Fruit fly (Drosophila melanogaster): Measurements from ENCODE around the gene Ccn.

DNA sequence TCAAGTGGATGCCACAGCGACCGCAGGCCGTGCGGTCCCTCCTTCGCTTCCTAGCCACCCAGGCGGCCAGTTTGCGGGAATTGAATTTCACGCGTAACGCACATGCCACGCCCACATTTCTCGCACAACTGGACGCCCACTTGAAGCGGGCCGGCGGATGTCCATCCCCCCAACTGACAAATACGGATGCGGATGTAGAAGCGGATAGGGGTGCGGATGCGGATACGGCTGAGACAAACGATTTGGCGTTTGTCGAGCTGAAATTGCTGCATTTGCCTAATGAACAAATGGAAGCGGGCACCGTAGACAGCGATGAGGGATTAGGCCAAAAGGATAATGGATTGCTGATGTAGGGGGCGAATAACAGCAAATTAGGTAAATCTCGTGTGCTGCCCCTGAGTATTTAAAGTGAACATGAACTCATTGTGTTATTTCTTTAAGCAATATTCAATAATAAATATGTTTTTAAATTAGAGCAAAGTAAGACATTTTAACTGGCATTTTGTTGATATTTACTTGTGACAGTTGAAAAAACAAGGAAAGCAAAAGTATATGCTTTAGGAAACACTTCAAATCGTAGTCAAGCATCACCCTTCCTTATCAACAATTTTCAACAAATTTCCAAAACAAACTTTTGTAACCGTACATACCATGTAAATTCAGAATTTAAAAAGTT lies 69.4 kb downstream of the Ccn start, which contains the start of gene CG32181:
- no peak for TF ChIP-seq CG8478 (optimal IDR thresholded peaks at IDR 0.05)
- TF ChIP-seq CTCF (optimal IDR thresholded peaks at IDR 0.05): no peak

Measured in S2 (cell line).